Fruit fly (Drosophila melanogaster): ENCODE data around the gene bip1.

- TF ChIP-seq CTCF (optimal IDR thresholded peaks at IDR 0.05) (no peak), CG8478 (optimal IDR thresholded peaks at IDR 0.05) (no peak)
These were observed at the start of gene bip1 for dm6 chr3L:8058190-8058997.
